Worm (Caenorhabditis elegans) whole organism, late embryonic: ENCODE data around the gene ZK822.1.
A peak's percentile ranks its signal among the peaks of the same experiment; 100 is the strongest.

ENCODE experiments used
- C08G9.2 ChIP-seq: sonication (generic microtip); optimal IDR thresholded peaks from 2 replicates; lab custom pipeline; 2016; ENCODE audit warnings: mild to moderate bottlenecking, missing genetic modification characterization, moderate library complexity, missing compliant biosample characterization
- K02D7.2 ChIP-seq: sonication (generic microtip); optimal IDR thresholded peaks from 2 replicates; lab custom pipeline; 2017; ENCODE audit warnings: mild to moderate bottlenecking, missing genetic modification characterization, missing compliant biosample characterization
- T23F11.4 ChIP-seq: fragments of 200-800 bp; sonication (Bioruptor generic); optimal IDR thresholded peaks from 2 replicates; lab custom pipeline; 2018; ENCODE audit warnings: mild to moderate bottlenecking, missing genetic modification characterization, missing compliant biosample characterization
- Y22D7AL.16 ChIP-seq: sonication (generic microtip); optimal IDR thresholded peaks from 2 replicates; lab custom pipeline; 2016; ENCODE audit warnings: missing genetic modification characterization, missing compliant biosample characterization
- ama-1 ChIP-seq: fragments of 150-350 bp; optimal IDR thresholded peaks from 2 replicates; lab custom pipeline; 2014
- ceh-14 ChIP-seq: sonication (generic microtip); optimal IDR thresholded peaks from 2 replicates; lab custom pipeline; 2016; ENCODE audit warnings: missing genotype, missing genetic modification characterization, missing compliant biosample characterization
- ceh-19 ChIP-seq: fragments of 200-800 bp; sonication (Bioruptor generic); optimal IDR thresholded peaks from 2 replicates; lab custom pipeline; 2018; ENCODE audit warnings: mild to moderate bottlenecking, missing genetic modification characterization, missing compliant biosample characterization
- ceh-2 ChIP-seq: sonication (generic microtip); optimal IDR thresholded peaks from 2 replicates; lab custom pipeline; 2016; ENCODE audit warnings: missing genotype, missing genetic modification characterization, missing compliant biosample characterization
- ceh-31 ChIP-seq: sonication (generic microtip); optimal IDR thresholded peaks from 2 replicates; lab custom pipeline; 2016; ENCODE audit warnings: missing genetic modification characterization, missing compliant biosample characterization
- ceh-34 ChIP-seq: sonication (generic microtip); optimal IDR thresholded peaks from 2 replicates; lab custom pipeline; 2016; ENCODE audit warnings: mild to moderate bottlenecking, missing genetic modification characterization, missing compliant biosample characterization
- ceh-48 ChIP-seq: sonication (generic microtip); optimal IDR thresholded peaks from 2 replicates; lab custom pipeline; 2016; ENCODE audit warnings: missing genetic modification characterization, inconsistent platforms, missing compliant biosample characterization
- ceh-9 ChIP-seq: sonication (generic microtip); optimal IDR thresholded peaks from 2 replicates; lab custom pipeline; 2016; ENCODE audit warnings: mild to moderate bottlenecking, missing genetic modification characterization, inconsistent platforms, missing compliant biosample characterization
- elt-4 ChIP-seq: sonication (generic microtip); optimal IDR thresholded peaks from 2 replicates; lab custom pipeline; 2016; ENCODE audit warnings: missing genetic modification characterization, missing compliant biosample characterization
- eyg-1 ChIP-seq: sonication (generic microtip); optimal IDR thresholded peaks from 2 replicates; lab custom pipeline; 2016; ENCODE audit warnings: missing genotype, missing genetic modification characterization, missing compliant biosample characterization
- fkh-10 ChIP-seq: fragments of 150-350 bp; optimal IDR thresholded peaks from 2 replicates; lab custom pipeline; 2014; ENCODE audit warnings: missing biosample characterization, missing genetic modification reagents, missing genetic modification characterization
- fkh-6 ChIP-seq: sonication (generic microtip); optimal IDR thresholded peaks from 2 replicates; lab custom pipeline; 2016; ENCODE audit warnings: missing genetic modification characterization, missing compliant biosample characterization
- hlh-13 ChIP-seq: fragments of 200-800 bp; sonication (Bioruptor generic); optimal IDR thresholded peaks from 2 replicates; lab custom pipeline; 2018; ENCODE audit warnings: mild to moderate bottlenecking, missing genetic modification characterization, missing compliant biosample characterization
- hlh-6 ChIP-seq: sonication (generic microtip); optimal IDR thresholded peaks from 2 replicates; lab custom pipeline; 2016; ENCODE audit warnings: missing genotype, missing genetic modification characterization, missing compliant biosample characterization
- lim-6 ChIP-seq: sonication (generic microtip); optimal IDR thresholded peaks from 2 replicates; lab custom pipeline; 2016; ENCODE audit warnings: missing genetic modification characterization, missing compliant biosample characterization
- mec-3 ChIP-seq: sonication (generic microtip); optimal IDR thresholded peaks from 2 replicates; lab custom pipeline; 2016; ENCODE audit warnings: borderline replicate concordance, missing genetic modification characterization, missing compliant biosample characterization
- nfya-1 ChIP-seq: sonication (generic microtip); optimal IDR thresholded peaks from 2 replicates; lab custom pipeline; 2017; ENCODE audit warnings: missing genetic modification characterization, mild to moderate bottlenecking, missing compliant biosample characterization, antibody characterized with exemption, moderate library complexity
- nhr-11 ChIP-seq: fragments of 150-350 bp; optimal IDR thresholded peaks from 2 replicates; lab custom pipeline; 2014; ENCODE audit warnings: missing biosample characterization, missing genetic modification characterization
- npax-4 ChIP-seq: sonication (generic microtip); optimal IDR thresholded peaks from 2 replicates; lab custom pipeline; 2016; ENCODE audit warnings: missing genetic modification characterization, missing compliant biosample characterization
- odd-2 ChIP-seq: sonication (generic microtip); optimal IDR thresholded peaks from 2 replicates; lab custom pipeline; 2017; ENCODE audit warnings: antibody characterized with exemption, mild to moderate bottlenecking, missing genetic modification characterization, missing compliant biosample characterization
- pag-3 ChIP-seq: sonication (generic microtip); optimal IDR thresholded peaks from 2 replicates; lab custom pipeline; 2016; ENCODE audit warnings: missing compliant biosample characterization, missing genetic modification characterization, borderline replicate concordance
- pat-9 ChIP-seq: fragments of 200-800 bp; sonication (Bioruptor generic); optimal IDR thresholded peaks from 2 replicates; lab custom pipeline; 2018; ENCODE audit warnings: mild to moderate bottlenecking, missing genetic modification characterization, moderate library complexity, missing compliant biosample characterization
- pax-1 ChIP-seq: fragments of 150-350 bp; optimal IDR thresholded peaks from 2 replicates; lab custom pipeline; 2014; ENCODE audit warnings: missing biosample characterization, missing genetic modification characterization
- pha-2 ChIP-seq: sonication (generic microtip); optimal IDR thresholded peaks from 2 replicates; lab custom pipeline; 2017; ENCODE audit warnings: mild to moderate bottlenecking, missing genetic modification characterization, missing compliant biosample characterization
- pqm-1 ChIP-seq: sonication (generic microtip); optimal IDR thresholded peaks from 2 replicates; lab custom pipeline; 2016; ENCODE audit warnings: missing genetic modification characterization, missing compliant biosample characterization
- pros-1 ChIP-seq: fragments of 150-350 bp; optimal IDR thresholded peaks from 2 replicates; lab custom pipeline; 2014; ENCODE audit warnings: missing biosample characterization, missing genetic modification reagents, missing genetic modification characterization
- ref-2 ChIP-seq: sonication (generic microtip); optimal IDR thresholded peaks from 2 replicates; lab custom pipeline; 2016; ENCODE audit warnings: missing genetic modification characterization, missing compliant biosample characterization
- sox-4 ChIP-seq: sonication (generic microtip); optimal IDR thresholded peaks from 2 replicates; lab custom pipeline; 2017; ENCODE audit warnings: mild to moderate bottlenecking, missing genetic modification characterization, inconsistent platforms, missing compliant biosample characterization
- syd-9 ChIP-seq: sonication (generic microtip); optimal IDR thresholded peaks from 2 replicates; lab custom pipeline; 2016; ENCODE audit warnings: mild to moderate bottlenecking, missing genetic modification characterization, moderate library complexity, missing compliant biosample characterization
- tbx-2 ChIP-seq: sonication (generic microtip); optimal IDR thresholded peaks from 2 replicates; lab custom pipeline; 2016; ENCODE audit warnings: missing genetic modification characterization, missing compliant biosample characterization
- ttx-3 ChIP-seq: sonication (generic microtip); optimal IDR thresholded peaks from 2 replicates; lab custom pipeline; 2016; ENCODE audit warnings: missing genetic modification reagents, missing genetic modification characterization, missing compliant biosample characterization
- unc-42 ChIP-seq: sonication (generic microtip); optimal IDR thresholded peaks from 2 replicates; lab custom pipeline; 2016; ENCODE audit warnings: missing genotype, missing genetic modification characterization, missing compliant biosample characterization

Gene ZK822.1

ce11 chrIV:11878249-11878648 lies 43.7 kb downstream of the ZK822.1 start, which contains the start of gene cutl-27:
TSS of gene cutl-27 (plus strand) at chrIV:11878549.
- TF ChIP-seq hlh-6 (tag; lab: Kevin White, UChicago): no peak
- TF ChIP-seq pros-1 (tag; lab: Kevin White, UChicago): no peak
- TF ChIP-seq fkh-6 (tag; lab: Kevin White, UChicago): no peak
- TF ChIP-seq pat-9 (tag; lab: Kevin White, UChicago): no peak
- TF ChIP-seq ref-2 (tag; lab: Kevin White, UChicago): no peak
- no peak for TF ChIP-seq odd-2 (tag; lab: Kevin White, UChicago)
- TF ChIP-seq sox-4 (tag; lab: Kevin White, UChicago): no peak
- TF ChIP-seq mec-3 (tag; lab: Kevin White, UChicago): no peak
- TF ChIP-seq nhr-11: no peak

ce11 chrIV:11877674-11878073 lies 44.3 kb downstream of the ZK822.1 start, which contains the start of gene pph-2:
TSS of gene pph-2 (minus strand) at chrIV:11877774.
- TF ChIP-seq pag-3 (tag; lab: Kevin White, UChicago): no peak
- TF ChIP-seq pqm-1 (tag; lab: Kevin White, UChicago): no peak
- no peak for TF ChIP-seq pha-2 (tag; lab: Kevin White, UChicago)
- no peak for TF ChIP-seq ceh-34 (tag; lab: Kevin White, UChicago)
- no peak for TF ChIP-seq ceh-14 (tag; lab: Kevin White, UChicago)
- TF ChIP-seq nhr-11: no peak
- no peak for TF ChIP-seq pax-1 (tag; lab: Kevin White, UChicago)
- no peak for TF ChIP-seq elt-4
- no peak for TF ChIP-seq K02D7.2 (tag; lab: Kevin White, UChicago)
- no peak for TF ChIP-seq ceh-2 (tag; lab: Kevin White, UChicago)
- no peak for TF ChIP-seq npax-4
- TF ChIP-seq C08G9.2 (tag; lab: Kevin White, UChicago): no peak
- TF ChIP-seq eyg-1 (tag; lab: Kevin White, UChicago): no peak
- no peak for TF ChIP-seq Y22D7AL.16
- no peak for TF ChIP-seq ceh-19 (GFP tag; lab: Kevin White, UChicago)
- no peak for TF ChIP-seq ref-2 (tag; lab: Kevin White, UChicago)
- TF ChIP-seq hlh-13: no peak
- no peak for TF ChIP-seq hlh-6 (tag; lab: Kevin White, UChicago)
- TF ChIP-seq pat-9 (tag; lab: Kevin White, UChicago): no peak

ce11 chrIV:11871898-11872297 lies 50.0 kb downstream of the ZK822.1 start:
- TF ChIP-seq ttx-3: peak; percentile 41
- no peak for TF ChIP-seq mec-3 (tag; lab: Kevin White, UChicago)
- TF ChIP-seq unc-42 (tag; lab: Kevin White, UChicago): peak; percentile 66
- TF ChIP-seq C08G9.2 (tag; lab: Kevin White, UChicago): no peak
- peak; percentile 18 for TF ChIP-seq ceh-31 (tag; lab: Kevin White, UChicago)
- TF ChIP-seq nfya-1 (tag; lab: Kevin White, UChicago): peak; percentile 16
- TF ChIP-seq ceh-9 (tag; lab: Kevin White, UChicago): peak; percentile 27
- no peak for TF ChIP-seq T23F11.4 (GFP tag; lab: Kevin White, UChicago)
- TF ChIP-seq lim-6 (tag; lab: Kevin White, UChicago): peak; percentile 45
- TF ChIP-seq ceh-14 (tag; lab: Kevin White, UChicago): peak; percentile 64

ce11 chrIV:11871083-11871482 lies 50.8 kb downstream of the ZK822.1 start:
- TF ChIP-seq pros-1 (tag; lab: Kevin White, UChicago): peak; percentile 65
- no peak for TF ChIP-seq ceh-19 (GFP tag; lab: Kevin White, UChicago)
- TF ChIP-seq C08G9.2 (tag; lab: Kevin White, UChicago): peak; percentile 57
- peak; percentile 93 for TF ChIP-seq ceh-48 (tag; lab: Kevin White, UChicago)
- TF ChIP-seq fkh-10 (GFP tag; lab: Kevin White, UChicago): no peak
- TF ChIP-seq syd-9 (tag; lab: Kevin White, UChicago): peak; percentile 43
- TF ChIP-seq sox-4 (tag; lab: Kevin White, UChicago): peak; percentile 26
- peak; percentile 1 for TF ChIP-seq elt-4
- TF ChIP-seq ceh-34 (tag; lab: Kevin White, UChicago): peak; percentile 48
- TF ChIP-seq ama-1 (lab: Kevin White, UChicago): no peak
- TF ChIP-seq tbx-2 (tag; lab: Kevin White, UChicago): peak; percentile 32
- TF ChIP-seq hlh-6 (tag; lab: Kevin White, UChicago): peak; percentile 32
- TF ChIP-seq ceh-31 (tag; lab: Kevin White, UChicago): peak; percentile 49
- TF ChIP-seq unc-42 (tag; lab: Kevin White, UChicago): peak; percentile 57
